Worm (Caenorhabditis elegans) whole organism, L3 larva: ENCODE measurements around the gene vps-18.

Experiments
- aly-2 ChIP-seq: fragments of 150-350 bp; optimal IDR thresholded peaks from 2 replicates; lab custom pipeline; 2014; ENCODE audit warnings: missing biosample characterization, missing genetic modification characterization
- ama-1 ChIP-seq: fragments of 150-350 bp; optimal IDR thresholded peaks from 2 replicates; lab custom pipeline; 2018
- ceh-16 ChIP-seq: sonication (generic microtip); optimal IDR thresholded peaks from 2 replicates; lab custom pipeline; 2017; ENCODE audit warnings: missing biosample characterization, missing genetic modification characterization
- egl-27 ChIP-seq: sonication (generic microtip); optimal IDR thresholded peaks from 4 replicates; lab custom pipeline; 2017; ENCODE audit warnings: missing biosample characterization, missing genetic modification reagents, missing genetic modification characterization
- nhr-23 ChIP-seq: fragments of 150-350 bp; optimal IDR thresholded peaks from 2 replicates; lab custom pipeline; 2014; ENCODE audit warnings: missing biosample characterization, missing genetic modification reagents, missing genetic modification characterization
- nhr-25 ChIP-seq: sonication (generic microtip); optimal IDR thresholded peaks from 2 replicates; lab custom pipeline; 2017; ENCODE audit warnings: missing biosample characterization, missing genetic modification characterization
- nhr-28 ChIP-seq: fragments of 150-350 bp; optimal IDR thresholded peaks from 2 replicates; lab custom pipeline; 2014; ENCODE audit warnings: missing biosample characterization, missing genetic modification characterization
- nhr-77 ChIP-seq: fragments of 150-350 bp; optimal IDR thresholded peaks from 2 replicates; lab custom pipeline; 2014; ENCODE audit warnings: missing biosample characterization, missing genetic modification characterization
- pha-4 ChIP-seq: fragments of 150-350 bp; optimal IDR thresholded peaks from 2 replicates; lab custom pipeline; 2014; ENCODE audit warnings: missing biosample characterization, missing genetic modification reagents, missing genetic modification characterization
- snpc-4 ChIP-seq: fragments of 150-350 bp; optimal IDR thresholded peaks from 2 replicates; lab custom pipeline; 2014; ENCODE audit warnings: missing biosample characterization, missing genetic modification characterization
- unc-62 ChIP-seq: fragments of 150-350 bp; sonication (generic microtip); optimal IDR thresholded peaks from 4 replicates; lab custom pipeline; 2014; ENCODE audit warnings: missing biosample characterization, missing genetic modification reagents, missing genetic modification characterization
- zag-1 ChIP-seq: fragments of 150-350 bp; optimal IDR thresholded peaks from 2 replicates; lab custom pipeline; 2014; ENCODE audit warnings: missing biosample characterization, missing genetic modification characterization
- ztf-11 ChIP-seq: fragments of 150-350 bp; optimal IDR thresholded peaks from 2 replicates; lab custom pipeline; 2014; ENCODE audit warnings: missing biosample characterization, missing genetic modification characterization

- TF ChIP-seq nhr-28 = no peak
- no peak for TF ChIP-seq zag-1 (tag; lab: Kevin White, UChicago)
- no peak for TF ChIP-seq nhr-23 (tag; lab: Kevin White, UChicago)
- TF ChIP-seq ama-1 = no peak
- no peak for TF ChIP-seq nhr-77 (tag; lab: Kevin White, UChicago)
- no peak for TF ChIP-seq nhr-25 (tag; lab: Kevin White, UChicago)
- TF ChIP-seq unc-62 = no peak
- no peak for TF ChIP-seq egl-27 (tag; lab: Kevin White, UChicago)
- TF ChIP-seq ceh-16 (tag; lab: Kevin White, UChicago) = no peak
- no peak for TF ChIP-seq snpc-4
- TF ChIP-seq ztf-11 (tag; lab: Kevin White, UChicago) = no peak
- TF ChIP-seq pha-4 (tag; lab: Kevin White, UChicago) = no peak
- TF ChIP-seq aly-2 (tag; lab: Kevin White, UChicago) = no peak
Measured at ce11 chrII:4424807-4425206, 36.1 kb upstream of the vps-18 start, which contains the start of the genes dcaf-13 and toe-1.
